Worm (Caenorhabditis elegans): ENCODE measurements around the gene F45D11.7.

DNA sequence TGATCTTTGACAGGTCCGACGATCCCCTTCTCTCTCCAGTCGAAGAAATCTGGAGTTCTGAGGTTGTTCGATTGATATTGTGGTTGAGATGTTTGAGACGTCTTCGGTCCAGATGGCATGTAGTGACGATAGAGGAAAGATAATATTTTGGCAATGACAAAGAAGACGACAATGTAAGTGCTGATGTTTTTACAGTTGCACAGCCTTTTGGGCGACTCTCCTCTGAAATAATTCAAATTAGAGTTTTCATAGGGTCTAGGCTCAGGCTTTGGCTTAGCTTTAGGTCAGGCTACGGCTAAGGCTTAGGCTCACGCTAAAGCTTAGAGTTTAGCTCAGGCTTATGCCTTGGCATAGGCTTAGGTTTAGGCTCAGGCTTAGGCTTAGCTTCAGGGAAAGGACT, 32.4 kb upstream of the F45D11.7 start, which contains the start of gene C32B5.13:
- no peak for TF ChIP-seq elt-3 (tag; optimal IDR thresholded peaks at IDR 0.05)
- TF ChIP-seq nhr-11 (tag; optimal IDR thresholded peaks at IDR 0.05), result no peak
- no peak for TF ChIP-seq elt-2 (tag; optimal IDR thresholded peaks at IDR 0.05)
- TF ChIP-seq unc-62 (GFP tag; optimal IDR thresholded peaks at IDR 0.05), result no peak
- TF ChIP-seq ama-1 (optimal IDR thresholded peaks at IDR 0.05), result no peak
- TF ChIP-seq ZK546.5 (tag; optimal IDR thresholded peaks at IDR 0.05), result no peak
- no peak for TF ChIP-seq sea-2 (GFP tag; optimal IDR thresholded peaks at IDR 0.05)
- no peak for TF ChIP-seq nhr-28 (tag; optimal IDR thresholded peaks at IDR 0.05)
- no peak for TF ChIP-seq nhr-237 (tag; optimal IDR thresholded peaks at IDR 0.05)
- TF ChIP-seq skn-1 (tag; optimal IDR thresholded peaks at IDR 0.05), result no peak
- TF ChIP-seq ztf-11 (tag; optimal IDR thresholded peaks at IDR 0.05), result no peak
- TF ChIP-seq tbx-2 (tag; optimal IDR thresholded peaks at IDR 0.05), result no peak
- TF ChIP-seq fos-1 (tag; optimal IDR thresholded peaks at IDR 0.05), result no peak
- TF ChIP-seq pha-4 (tag; optimal IDR thresholded peaks at IDR 0.05), result no peak

Data from whole organism, L3 larva.